Worm (Caenorhabditis elegans) whole organism, young adult: ENCODE measurements around the gene Y39A1A.20.

Experiments used
- B0035.1 ChIP-seq: sonication (generic microtip); optimal IDR thresholded peaks from 2 replicates; lab custom pipeline; 2016; ENCODE audit warnings: missing genetic modification characterization, mild to moderate bottlenecking, missing compliant biosample characterization, missing genotype, missing genetic modification reagents
- D2030.7 ChIP-seq: fragments of 200-800 bp; sonication (Bioruptor generic); IDR thresholded peaks from 2 replicates; pipeline ENCODE4 v1.3.6; 2022; ENCODE audit warnings: missing genetic modification reagents, missing genetic modification characterization, missing compliant biosample characterization
- F10E7.11 ChIP-seq: sonication (generic microtip); optimal IDR thresholded peaks from 2 replicates; lab custom pipeline; 2017; ENCODE audit warnings: mild to moderate bottlenecking, missing genetic modification characterization, moderate library complexity, missing compliant biosample characterization
- F33H1.4 ChIP-seq: fragments of 200-800 bp; sonication (Bioruptor generic); IDR thresholded peaks from 2 replicates; pipeline ENCODE4 v1.3.6; 2022; ENCODE audit warnings: missing genetic modification reagents, missing genetic modification characterization, missing compliant biosample characterization
- F39B2.1 ChIP-seq: fragments of 200-800 bp; sonication (Bioruptor generic); IDR thresholded peaks from 2 replicates; pipeline ENCODE4 v1.3.6; 2022; ENCODE audit warnings: missing genetic modification reagents, missing genetic modification characterization, missing compliant biosample characterization
- F49E8.2 ChIP-seq: sonication (generic microtip); optimal IDR thresholded peaks from 3 replicates; lab custom pipeline; 2017; ENCODE audit warnings: missing genetic modification characterization, mild to moderate bottlenecking, missing compliant biosample characterization, antibody characterized with exemption, moderate library complexity; ENCODE audit not compliant: insufficient read depth
- F55B11.4 ChIP-seq: sonication (generic microtip); optimal IDR thresholded peaks from 2 replicates; lab custom pipeline; 2016; ENCODE audit warnings: missing compliant biosample characterization, missing genetic modification characterization, borderline replicate concordance; ENCODE audit not compliant: insufficient read depth
- F57A8.1 ChIP-seq: fragments of 200-800 bp; sonication (Bioruptor generic); optimal IDR thresholded peaks from 2 replicates; lab custom pipeline; 2018; ENCODE audit warnings: mild to moderate bottlenecking, missing genetic modification characterization, moderate library complexity, missing compliant biosample characterization
- T07F8.4 ChIP-seq: sonication (generic microtip); optimal IDR thresholded peaks from 2 replicates; lab custom pipeline; 2016; ENCODE audit warnings: mild to moderate bottlenecking, missing genetic modification characterization, moderate library complexity, missing compliant biosample characterization
- Y67H2A.10 ChIP-seq: fragments of 200-800 bp; sonication (Bioruptor generic); conservative IDR thresholded peaks from 2 replicates; pipeline ENCODE4 v1.3.6; 2022; ENCODE audit warnings: missing genetic modification reagents, missing genetic modification characterization, missing compliant biosample characterization
- attf-3 ChIP-seq: fragments of 200-800 bp; sonication (Bioruptor generic); conservative IDR thresholded peaks from 2 replicates; pipeline ENCODE4 v1.3.6; 2022; ENCODE audit warnings: missing genetic modification reagents, missing genetic modification characterization, missing compliant biosample characterization
- attf-6 ChIP-seq: fragments of 200-800 bp; sonication (Bioruptor generic); IDR thresholded peaks from 2 replicates; pipeline ENCODE4 v1.3.6; 2022; ENCODE audit warnings: missing genetic modification reagents, missing genetic modification characterization, missing compliant biosample characterization
- bed-2 ChIP-seq: fragments of 200-800 bp; sonication (Bioruptor generic); IDR thresholded peaks from 2 replicates; pipeline ENCODE4 v1.3.6; 2022; ENCODE audit warnings: missing genetic modification reagents, missing genetic modification characterization, missing compliant biosample characterization
- cebp-1 ChIP-seq, 2 experiments: fragments of 200-800 bp in 1 of 2; sonication (Bioruptor generic) in 1 of 2; sonication (generic microtip) in 1 of 2; IDR thresholded peaks in 1 of 2; optimal IDR thresholded peaks in 1 of 2; 2 replicates each; pipeline versions ENCODE4 v1.3.6 to Lab custom; 2017 to 2022; ENCODE audit warnings: missing compliant biosample characterization in 2 of 2, missing genetic modification characterization in 2 of 2, mild to moderate bottlenecking in 1 of 2, missing genetic modification reagents in 1 of 2, moderate library complexity in 1 of 2
- ceh-27 ChIP-seq: fragments of 200-800 bp; sonication (Bioruptor generic); optimal IDR thresholded peaks from 2 replicates; lab custom pipeline; 2018; ENCODE audit warnings: mild to moderate bottlenecking, missing genetic modification characterization, moderate library complexity, missing compliant biosample characterization
- die-1 ChIP-seq: sonication (generic microtip); optimal IDR thresholded peaks from 2 replicates; lab custom pipeline; 2016; ENCODE audit warnings: missing genotype, mild to moderate bottlenecking, missing genetic modification characterization, missing compliant biosample characterization
- dpl-1 ChIP-seq: fragments of 150-350 bp; optimal IDR thresholded peaks from 2 replicates; lab custom pipeline; 2014; ENCODE audit warnings: missing biosample characterization, missing genetic modification reagents, missing genetic modification characterization
- egl-44 ChIP-seq: fragments of 200-800 bp; sonication (Bioruptor generic); IDR thresholded peaks from 2 replicates; pipeline ENCODE4 v1.3.6; 2022; ENCODE audit warnings: missing genetic modification reagents, missing genetic modification characterization, missing compliant biosample characterization
- hmg-1.2 ChIP-seq: fragments of 200-800 bp; sonication (Bioruptor generic); IDR thresholded peaks from 2 replicates; pipeline ENCODE4 v1.3.6; 2022; ENCODE audit warnings: missing genetic modification reagents, missing genetic modification characterization, missing compliant biosample characterization
- hmg-20 ChIP-seq: fragments of 200-800 bp; sonication (Bioruptor generic); IDR thresholded peaks from 2 replicates; pipeline ENCODE4 v1.3.6; 2022; ENCODE audit warnings: missing genetic modification reagents, missing genetic modification characterization, missing compliant biosample characterization
- hrde-1 ChIP-seq: sonication (generic microtip); optimal IDR thresholded peaks from 2 replicates; lab custom pipeline; 2016; ENCODE audit warnings: missing genetic modification characterization, mild to moderate bottlenecking, missing compliant biosample characterization, moderate library complexity, missing genotype, missing genetic modification reagents, borderline replicate concordance
- let-526 ChIP-seq: fragments of 200-800 bp; sonication (Bioruptor generic); IDR thresholded peaks from 2 replicates; pipeline ENCODE4 v1.3.6; 2022; ENCODE audit warnings: missing genetic modification reagents, missing genetic modification characterization, missing compliant biosample characterization
- lin-54 ChIP-seq: fragments of 200-800 bp; sonication (Bioruptor generic); optimal IDR thresholded peaks from 2 replicates; lab custom pipeline; 2018; ENCODE audit warnings: mild to moderate bottlenecking, missing genetic modification characterization, missing compliant biosample characterization
- lsl-1 ChIP-seq: fragments of 200-800 bp; sonication (Bioruptor generic); optimal IDR thresholded peaks from 2 replicates; lab custom pipeline; 2018; ENCODE audit warnings: mild to moderate bottlenecking, missing genetic modification characterization, moderate library complexity, missing compliant biosample characterization
- mxl-1 ChIP-seq: sonication (generic microtip); optimal IDR thresholded peaks from 2 replicates; lab custom pipeline; 2016; ENCODE audit warnings: missing genetic modification characterization, missing compliant biosample characterization
- nhr-120 ChIP-seq: fragments of 200-800 bp; sonication (Bioruptor generic); IDR thresholded peaks from 2 replicates; pipeline ENCODE4 v1.3.6; 2022; ENCODE audit warnings: missing genetic modification characterization, missing compliant biosample characterization
- nhr-179 ChIP-seq: sonication (generic microtip); optimal IDR thresholded peaks from 2 replicates; lab custom pipeline; 2016; ENCODE audit warnings: mild to moderate bottlenecking, missing genetic modification characterization, missing compliant biosample characterization
- nhr-27 ChIP-seq: fragments of 200-800 bp; sonication (Bioruptor generic); optimal IDR thresholded peaks from 2 replicates; lab custom pipeline; 2018; ENCODE audit warnings: mild to moderate bottlenecking, missing genetic modification characterization, moderate library complexity, missing compliant biosample characterization
- nhr-90 ChIP-seq: sonication (generic microtip); optimal IDR thresholded peaks from 2 replicates; lab custom pipeline; 2016; ENCODE audit warnings: missing genotype, mild to moderate bottlenecking, missing genetic modification characterization, missing compliant biosample characterization
- rec-8 ChIP-seq, 2 experiments: sonication (generic microtip); optimal IDR thresholded peaks; 2 replicates each; lab custom pipeline; 2016; ENCODE audit warnings: mild to moderate bottlenecking in 2 of 2, missing genetic modification characterization in 2 of 2, missing genetic modification reagents in 2 of 2, missing genotype in 2 of 2, missing biosample characterization in 1 of 2, missing compliant biosample characterization in 1 of 2, moderate library complexity in 1 of 2
- repo-1 ChIP-seq: sonication (generic microtip); optimal IDR thresholded peaks from 2 replicates; lab custom pipeline; 2017; ENCODE audit warnings: mild to moderate bottlenecking, missing genetic modification characterization, missing compliant biosample characterization
- sdz-38 ChIP-seq: sonication (generic microtip); optimal IDR thresholded peaks from 2 replicates; lab custom pipeline; 2016; ENCODE audit warnings: missing genotype, missing genetic modification characterization, missing compliant biosample characterization
- tbx-9 ChIP-seq: sonication (generic microtip); optimal IDR thresholded peaks from 2 replicates; lab custom pipeline; 2016; ENCODE audit warnings: borderline replicate concordance, missing genetic modification characterization, inconsistent platforms, missing compliant biosample characterization
- ztf-22 ChIP-seq: fragments of 200-800 bp; sonication (Bioruptor generic); optimal IDR thresholded peaks from 2 replicates; lab custom pipeline; 2018; ENCODE audit warnings: mild to moderate bottlenecking, missing genetic modification characterization, moderate library complexity, missing compliant biosample characterization
- ztf-6 ChIP-seq: fragments of 200-800 bp; sonication (Bioruptor generic); IDR thresholded peaks from 2 replicates; pipeline ENCODE4 v1.3.6; 2022; ENCODE audit warnings: missing genetic modification reagents, missing genetic modification characterization, missing compliant biosample characterization

Gene Y39A1A.20

DNA sequence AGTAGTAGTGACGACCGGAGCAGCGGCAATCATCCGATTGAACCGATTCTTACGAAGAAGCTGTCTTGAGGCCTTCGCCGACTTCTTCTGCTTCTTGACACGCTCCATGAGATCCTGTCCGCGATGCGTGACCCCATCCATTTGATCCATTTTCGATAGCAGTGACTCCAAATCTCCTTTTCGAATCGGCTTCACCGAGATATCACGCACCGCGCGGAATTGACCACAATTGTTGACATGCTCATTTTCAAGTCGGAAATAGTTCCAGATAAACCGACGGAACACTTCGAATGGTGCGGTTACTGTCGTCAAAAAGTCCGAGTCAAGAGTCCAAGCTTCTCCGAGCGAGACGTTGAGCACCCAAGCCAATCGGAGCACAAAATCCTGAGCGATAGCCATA is 3.5 kb upstream of the Y39A1A.20 start:
- TF ChIP-seq lin-54 (GFP tag; lab: Kevin White, UChicago) (no peak), die-1 (no peak), sdz-38 (tag; lab: Kevin White, UChicago) (no peak), ztf-22 (GFP tag; lab: Kevin White, UChicago) (no peak), F10E7.11 (tag; lab: Kevin White, UChicago) (no peak), egl-44 (GFP tag; lab: Robert Waterston, UW) (no peak), hrde-1 (no peak), hmg-20 (GFP tag; lab: Robert Waterston, UW) (no peak), mxl-1 (tag; lab: Kevin White, UChicago) (no peak), dpl-1 (no peak), F57A8.1 (GFP tag; lab: Kevin White, UChicago) (no peak), ztf-6 (GFP tag; lab: Robert Waterston, UW) (no peak), T07F8.4 (tag; lab: Kevin White, UChicago) (no peak), nhr-27 (no peak), lsl-1 (no peak), let-526 (GFP tag; lab: Robert Waterston, UW) (no peak), D2030.7 (GFP tag; lab: Robert Waterston, UW) (no peak), cebp-1 (GFP tag; IDR thresholded peaks at IDR 0.05; lab: Robert Waterston, UW) (no peak), cebp-1 (tag; optimal IDR thresholded peaks at IDR 0.05; lab: Kevin White, UChicago) (no peak), nhr-179 (tag; lab: Kevin White, UChicago) (no peak)

DNA sequence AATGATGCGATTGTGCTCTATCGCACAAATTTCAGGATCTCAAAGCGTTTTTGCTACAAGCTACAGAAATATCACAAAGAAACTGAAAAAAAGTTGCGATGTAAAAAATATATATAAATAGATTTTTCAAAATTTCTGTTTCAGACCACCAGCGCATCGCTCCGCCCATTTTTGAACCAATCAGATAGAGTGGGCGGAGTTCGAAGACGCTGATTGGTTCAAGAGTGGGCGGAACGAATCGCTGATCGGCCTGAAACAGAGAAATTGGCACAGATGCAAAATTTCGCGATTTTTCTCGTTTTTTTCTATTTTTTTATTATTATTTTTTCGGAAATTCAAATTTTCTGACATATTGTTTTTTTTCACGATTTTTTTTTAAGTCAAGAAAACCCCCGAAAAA is 2.4 kb upstream of the Y39A1A.20 start:
- TF ChIP-seq attf-3 (GFP tag; lab: Robert Waterston, UW): no peak
- TF ChIP-seq, all 124 proteins: peak for 0

- TF ChIP-seq hmg-1.2 (GFP tag; lab: Robert Waterston, UW) (peak; percentile 69), F39B2.1 (GFP tag; lab: Robert Waterston, UW) (no peak), attf-6 (no peak), nhr-120 (GFP tag; lab: Robert Waterston, UW) (no peak)
Observed at ce11 chrIII:10694294-10694693, 6.1 kb downstream of the Y39A1A.20 start, which contains the start of the genes Y39A1A.18 and fmo-3. Gene Y39A1A.18, minus strand, starts transcription at chrIII:10694485. Gene fmo-3, plus strand, starts transcription at chrIII:10694681.

- TF ChIP-seq hmg-1.2 (GFP tag; lab: Robert Waterston, UW) (no peak), F49E8.2 (tag; lab: Kevin White, UChicago) (no peak), sdz-38 (tag; lab: Kevin White, UChicago) (no peak), mxl-1 (tag; lab: Kevin White, UChicago) (no peak), repo-1 (tag; lab: Kevin White, UChicago) (no peak), F55B11.4 (no peak), bed-2 (no peak), Y67H2A.10 (GFP tag; lab: Robert Waterston, UW) (no peak), ceh-27 (GFP tag; lab: Kevin White, UChicago) (no peak), rec-8 (tag; optimal IDR thresholded peaks at IDR 0.05; lab: Kevin White, UChicago) (no peak), B0035.1 (tag; lab: Kevin White, UChicago) (no peak), nhr-90 (tag; lab: Kevin White, UChicago) (no peak), F33H1.4 (no peak), tbx-9 (no peak), F10E7.11 (tag; lab: Kevin White, UChicago) (no peak)
Observed at ce11 chrIII:10691019-10691418, 9.3 kb downstream of the Y39A1A.20 start, which contains the start of gene Y39A1A.17. Gene Y39A1A.17, minus strand, starts transcription at chrIII:10691119.
